Worm (Caenorhabditis elegans) whole organism, L2 larva: Measurements from ENCODE around the gene T23G7.3.

ENCODE experiments used
- R02D3.7 ChIP-seq: fragments of 150-350 bp; optimal IDR thresholded peaks from 2 replicates; lab custom pipeline; 2014; ENCODE audit warnings: missing biosample characterization, missing genetic modification characterization
- ama-1 ChIP-seq: fragments of 150-350 bp; optimal IDR thresholded peaks from 2 replicates; lab custom pipeline; 2018; ENCODE audit warnings: inconsistent platforms
- ceh-16 ChIP-seq: fragments of 150-350 bp; optimal IDR thresholded peaks from 2 replicates; lab custom pipeline; 2014; ENCODE audit warnings: missing biosample characterization, missing genetic modification characterization
- ceh-82 ChIP-seq: fragments of 150-350 bp; optimal IDR thresholded peaks from 2 replicates; lab custom pipeline; 2014; ENCODE audit warnings: missing biosample characterization, missing genetic modification characterization
- dmd-4 ChIP-seq: sonication (generic microtip); optimal IDR thresholded peaks from 2 replicates; lab custom pipeline; 2017; ENCODE audit warnings: missing biosample characterization, missing genetic modification characterization
- egl-27 ChIP-seq: sonication (generic microtip); optimal IDR thresholded peaks from 3 replicates; lab custom pipeline; 2017; ENCODE audit warnings: missing biosample characterization, missing genetic modification reagents, missing genetic modification characterization
- elt-1 ChIP-seq: fragments of 150-350 bp; optimal IDR thresholded peaks from 2 replicates; lab custom pipeline; 2014; ENCODE audit warnings: missing biosample characterization, missing genetic modification characterization
- elt-3 ChIP-seq: sonication (generic microtip); optimal IDR thresholded peaks from 2 replicates; lab custom pipeline; 2017; ENCODE audit warnings: missing biosample characterization, missing genetic modification characterization
- fos-1 ChIP-seq: fragments of 150-350 bp; optimal IDR thresholded peaks from 2 replicates; lab custom pipeline; 2014; ENCODE audit warnings: missing biosample characterization, missing genetic modification characterization
- lin-13 ChIP-seq: fragments of 150-350 bp; optimal IDR thresholded peaks from 2 replicates; lab custom pipeline; 2014; ENCODE audit warnings: missing biosample characterization, missing genetic modification reagents, missing genetic modification characterization
- lin-39 ChIP-seq: fragments of 150-350 bp; optimal IDR thresholded peaks from 2 replicates; lab custom pipeline; 2014; ENCODE audit warnings: missing biosample characterization, missing genetic modification reagents, missing genetic modification characterization
- lsy-2 ChIP-seq, 2 experiments: fragments of 150-350 bp in 1 of 2; sonication (generic microtip) in 1 of 2; optimal IDR thresholded peaks; 2 replicates each; lab custom pipeline; 2014 to 2017; ENCODE audit warnings: missing biosample characterization in 2 of 2, missing genetic modification characterization in 2 of 2
- mab-5 ChIP-seq: fragments of 150-350 bp; optimal IDR thresholded peaks from 2 replicates; lab custom pipeline; 2014; ENCODE audit warnings: missing biosample characterization, missing genetic modification characterization
- mdl-1 ChIP-seq, 2 experiments: fragments of 150-350 bp in 1 of 2; sonication (generic microtip) in 1 of 2; optimal IDR thresholded peaks; 2 replicates each; lab custom pipeline; 2017; ENCODE audit warnings: missing biosample characterization in 2 of 2, missing genetic modification characterization in 2 of 2
- nhr-10 ChIP-seq: sonication (generic microtip); optimal IDR thresholded peaks from 2 replicates; lab custom pipeline; 2017; ENCODE audit warnings: missing biosample characterization, missing genetic modification characterization
- nhr-11 ChIP-seq: fragments of 150-350 bp; optimal IDR thresholded peaks from 2 replicates; lab custom pipeline; 2014; ENCODE audit warnings: missing biosample characterization, missing genetic modification characterization
- nhr-12 ChIP-seq: fragments of 150-350 bp; optimal IDR thresholded peaks from 2 replicates; lab custom pipeline; 2014; ENCODE audit warnings: missing biosample characterization, missing genetic modification characterization
- nhr-129 ChIP-seq: fragments of 150-350 bp; optimal IDR thresholded peaks from 2 replicates; lab custom pipeline; 2014; ENCODE audit warnings: missing biosample characterization, missing genetic modification characterization
- nhr-21 ChIP-seq: fragments of 150-350 bp; optimal IDR thresholded peaks from 2 replicates; lab custom pipeline; 2014; ENCODE audit warnings: missing biosample characterization, missing genetic modification characterization
- nhr-23 ChIP-seq: fragments of 150-350 bp; optimal IDR thresholded peaks from 2 replicates; lab custom pipeline; 2014; ENCODE audit warnings: missing biosample characterization, missing genetic modification reagents, missing genetic modification characterization
- nhr-237 ChIP-seq: fragments of 150-350 bp; optimal IDR thresholded peaks from 2 replicates; lab custom pipeline; 2014; ENCODE audit warnings: missing biosample characterization, missing genetic modification characterization
- nhr-25 ChIP-seq: fragments of 150-350 bp; sonication (generic microtip); optimal IDR thresholded peaks from 3 replicates; lab custom pipeline; 2014; ENCODE audit warnings: missing biosample characterization, missing genetic modification characterization
- sem-4 ChIP-seq: fragments of 150-350 bp; optimal IDR thresholded peaks from 2 replicates; lab custom pipeline; 2014; ENCODE audit warnings: missing biosample characterization, missing genetic modification reagents, missing genetic modification characterization
- skn-1 ChIP-seq: sonication (generic microtip); optimal IDR thresholded peaks from 2 replicates; lab custom pipeline; 2017; ENCODE audit warnings: missing biosample characterization, missing genetic modification characterization
- sma-3 ChIP-seq: sonication (generic microtip); optimal IDR thresholded peaks from 2 replicates; lab custom pipeline; 2016; ENCODE audit warnings: missing genetic modification reagents, missing genetic modification characterization, missing compliant biosample characterization
- sma-9 ChIP-seq, 2 experiments: fragments of 150-350 bp in 1 of 2; sonication (generic microtip) in 1 of 2; optimal IDR thresholded peaks; 2 replicates each; lab custom pipeline; 2014 to 2016; ENCODE audit warnings: missing genetic modification characterization in 2 of 2, mild to moderate bottlenecking in 1 of 2, missing biosample characterization in 1 of 2, missing compliant biosample characterization in 1 of 2, missing genetic modification reagents in 1 of 2, moderate library complexity in 1 of 2
- snpc-4 ChIP-seq: fragments of 150-350 bp; optimal IDR thresholded peaks from 2 replicates; lab custom pipeline; 2014; ENCODE audit warnings: missing biosample characterization, missing genetic modification characterization
- unc-39 ChIP-seq: fragments of 150-350 bp; optimal IDR thresholded peaks from 2 replicates; lab custom pipeline; 2014; ENCODE audit warnings: missing biosample characterization, missing genetic modification characterization
- unc-55 ChIP-seq: fragments of 150-350 bp; sonication (generic microtip); optimal IDR thresholded peaks from 3 replicates; lab custom pipeline; 2014; ENCODE audit warnings: missing biosample characterization, missing genetic modification reagents, missing genetic modification characterization
- zag-1 ChIP-seq: fragments of 150-350 bp; optimal IDR thresholded peaks from 2 replicates; lab custom pipeline; 2014; ENCODE audit warnings: missing biosample characterization, missing genetic modification characterization
- ztf-11 ChIP-seq: sonication (generic microtip); optimal IDR thresholded peaks from 2 replicates; lab custom pipeline; 2017; ENCODE audit warnings: missing biosample characterization, missing genetic modification characterization
- ztf-4 ChIP-seq: fragments of 150-350 bp; optimal IDR thresholded peaks from 2 replicates; lab custom pipeline; 2014; ENCODE audit warnings: missing biosample characterization, missing genetic modification characterization

Gene T23G7.3

ce11 chrII:9152231-9152630, 15.4 kb downstream of the T23G7.3 start, which contains the start of gene col-78:
TSS of gene col-78 (plus strand) at chrII:9152531.
- no peak for TF ChIP-seq nhr-21
- TF ChIP-seq ceh-82 (tag; lab: Kevin White, UChicago), result no peak
- TF ChIP-seq lsy-2 (tag; optimal IDR thresholded peaks at IDR 0.05; lab: Kevin White, UChicago), result no peak
- TF ChIP-seq ceh-16 (tag; lab: Kevin White, UChicago), result no peak
- no peak for TF ChIP-seq lin-39 (tag; lab: Kevin White, UChicago)
- no peak for TF ChIP-seq mdl-1 (tag; optimal IDR thresholded peaks at IDR 0.05; lab: Kevin White, UChicago)
- TF ChIP-seq zag-1 (tag; lab: Kevin White, UChicago), result no peak
- TF ChIP-seq nhr-129, result no peak
- no peak for TF ChIP-seq nhr-10 (tag; lab: Kevin White, UChicago)
- no peak for TF ChIP-seq ztf-4 (tag; lab: Kevin White, UChicago)
- no peak for TF ChIP-seq sma-9 (GFP tag; optimal IDR thresholded peaks at IDR 0.05; lab: Kevin White, UChicago)
- no peak for TF ChIP-seq sma-9 (tag; optimal IDR thresholded peaks at IDR 0.05; lab: Kevin White, UChicago)

ce11 chrII:9148079-9148478, 19.6 kb downstream of the T23G7.3 start:
- no peak for TF ChIP-seq nhr-237 (tag; lab: Kevin White, UChicago)
- TF ChIP-seq lin-13, result no peak
- TF ChIP-seq nhr-23 (tag; lab: Kevin White, UChicago), result no peak

ce11 chrII:9145961-9146360, 21.7 kb downstream of the T23G7.3 start, which contains the start of gene W07A12.4:
TSS of gene W07A12.4 (plus strand) at chrII:9146261.
- no peak for TF ChIP-seq R02D3.7
- TF ChIP-seq unc-55 (GFP tag; lab: Kevin White, UChicago), result no peak
- TF ChIP-seq sma-9 (GFP tag; optimal IDR thresholded peaks at IDR 0.05; lab: Kevin White, UChicago), result no peak
- no peak for TF ChIP-seq sma-9 (tag; optimal IDR thresholded peaks at IDR 0.05; lab: Kevin White, UChicago)
- no peak for TF ChIP-seq ceh-16 (tag; lab: Kevin White, UChicago)
- no peak for TF ChIP-seq ztf-11
- no peak for TF ChIP-seq skn-1 (tag; lab: Kevin White, UChicago)
- TF ChIP-seq dmd-4 (tag; lab: Kevin White, UChicago), result no peak
- TF ChIP-seq ama-1 (lab: Kevin White, UChicago), result no peak
- TF ChIP-seq nhr-23 (tag; lab: Kevin White, UChicago), result no peak
- TF ChIP-seq sem-4 (tag; lab: Kevin White, UChicago), result no peak
- TF ChIP-seq elt-1 (tag; lab: Kevin White, UChicago), result no peak
- no peak for TF ChIP-seq nhr-11 (tag; lab: Kevin White, UChicago)
- TF ChIP-seq fos-1 (tag; lab: Kevin White, UChicago), result no peak

ce11 chrII:9144366-9144765, 23.3 kb downstream of the T23G7.3 start:
- TF ChIP-seq lin-39 (tag; lab: Kevin White, UChicago), result no peak
- no peak for TF ChIP-seq sma-3 (GFP tag; lab: Kevin White, UChicago)
- no peak for TF ChIP-seq snpc-4 (tag; lab: Kevin White, UChicago)

ce11 chrII:9143795-9144194, 23.8 kb downstream of the T23G7.3 start:
- TF ChIP-seq lsy-2 (tag; optimal IDR thresholded peaks at IDR 0.05; lab: Kevin White, UChicago), result no peak
- TF ChIP-seq unc-55 (GFP tag; lab: Kevin White, UChicago), result no peak
- TF ChIP-seq nhr-11 (tag; lab: Kevin White, UChicago), result no peak
- no peak for TF ChIP-seq elt-3
- TF ChIP-seq nhr-129, result no peak
- no peak for TF ChIP-seq ama-1 (lab: Kevin White, UChicago)
- no peak for TF ChIP-seq sma-9 (GFP tag; optimal IDR thresholded peaks at IDR 0.05; lab: Kevin White, UChicago)
- no peak for TF ChIP-seq sma-9 (tag; optimal IDR thresholded peaks at IDR 0.05; lab: Kevin White, UChicago)
- no peak for TF ChIP-seq nhr-25 (tag; lab: Kevin White, UChicago)
- TF ChIP-seq ceh-16 (tag; lab: Kevin White, UChicago), result no peak
- TF ChIP-seq nhr-12 (tag; lab: Kevin White, UChicago), result no peak
- no peak for TF ChIP-seq unc-39
- TF ChIP-seq egl-27, result no peak
- no peak for TF ChIP-seq mab-5

ce11 chrII:9141110-9141509, 26.5 kb downstream of the T23G7.3 start:
- TF ChIP-seq nhr-21, result no peak
- TF ChIP-seq sma-3 (GFP tag; lab: Kevin White, UChicago), result no peak
- TF ChIP-seq mab-5, result no peak
- TF ChIP-seq, all 48 proteins: peak for 0
